Worm (Caenorhabditis elegans): Measurements from ENCODE around the gene alg-2.

alg-2 gene

ce11 chrII:900720-901332 is 27.8 kb downstream of the alg-2 start, which contains the start of gene T07D3.9:
Gene T07D3.9, minus strand, starts transcription at chrII:900913.
- no peak for TF ChIP-seq bed-3 (GFP tag; optimal IDR thresholded peaks at IDR 0.05)
- no peak for TF ChIP-seq M03D4.4 (tag; optimal IDR thresholded peaks at IDR 0.05)
- TF ChIP-seq elt-1 (tag; optimal IDR thresholded peaks at IDR 0.05; ENCODE audit: borderline replicate concordance, insufficient read depth) = peak; percentile 22
- no peak for TF ChIP-seq nhr-12 (tag; optimal IDR thresholded peaks at IDR 0.05)

ce11 chrII:901632-902031 is 28.6 kb downstream of the alg-2 start, which contains the start of gene T07D3.2:
Gene T07D3.2, plus strand, starts transcription at chrII:901932.
- TF ChIP-seq ces-1 (GFP tag; optimal IDR thresholded peaks at IDR 0.05) (no peak), lsy-2 (tag; optimal IDR thresholded peaks at IDR 0.05) (no peak), ceh-39 (tag; optimal IDR thresholded peaks at IDR 0.05) (no peak), M03D4.4 (tag; optimal IDR thresholded peaks at IDR 0.05) (no peak), nhr-237 (tag; optimal IDR thresholded peaks at IDR 0.05) (no peak)

ce11 chrII:905335-905734 is 32.3 kb downstream of the alg-2 start:
- no peak for TF ChIP-seq ces-1 (GFP tag; optimal IDR thresholded peaks at IDR 0.05)
- no peak for TF ChIP-seq elt-3 (tag; optimal IDR thresholded peaks at IDR 0.05)
- TF ChIP-seq mep-1 (tag; optimal IDR thresholded peaks at IDR 0.05) = no peak

- TF ChIP-seq ces-1 (GFP tag; optimal IDR thresholded peaks at IDR 0.05) (no peak), lsy-2 (tag; optimal IDR thresholded peaks at IDR 0.05) (no peak), nhr-237 (tag; optimal IDR thresholded peaks at IDR 0.05) (no peak), unc-62 (GFP tag; optimal IDR thresholded peaks at IDR 0.05) (no peak), hlh-1 (tag; optimal IDR thresholded peaks at IDR 0.05) (peak; percentile 68)
Observed at ce11 chrII:909554-909953, 36.5 kb downstream of the alg-2 start, which contains the start of the genes fbxc-24 and fbxc-27. Gene fbxc-24, minus strand, starts transcription at chrII:909654. Gene fbxc-27, plus strand, starts transcription at chrII:909769.

ce11 chrII:911680-912079 is 38.7 kb downstream of the alg-2 start, which contains the start of gene fbxc-31:
Gene fbxc-31, plus strand, starts transcription at chrII:911980.
- TF ChIP-seq lsy-2 (tag; optimal IDR thresholded peaks at IDR 0.05) = no peak

ce11 chrII:913222-913722 is 40.3 kb downstream of the alg-2 start, which contains the start of gene fbxc-33:
Gene fbxc-33, plus strand, starts transcription at chrII:913672.
- no peak for TF ChIP-seq ham-2 (GFP tag; optimal IDR thresholded peaks at IDR 0.05)
- TF ChIP-seq mep-1 (tag; optimal IDR thresholded peaks at IDR 0.05) = peak; percentile 65
- no peak for TF ChIP-seq bed-3 (GFP tag; optimal IDR thresholded peaks at IDR 0.05)
- no peak for TF ChIP-seq sem-2 (GFP tag; optimal IDR thresholded peaks at IDR 0.05)
- no peak for TF ChIP-seq blmp-1 (tag; optimal IDR thresholded peaks at IDR 0.05)
- TF ChIP-seq sptf-1 (tag; optimal IDR thresholded peaks at IDR 0.05) = no peak
- no peak for TF ChIP-seq unc-39 (tag; optimal IDR thresholded peaks at IDR 0.05)
- TF ChIP-seq unc-62 (GFP tag; optimal IDR thresholded peaks at IDR 0.05) = no peak
- TF ChIP-seq mab-5 (tag; optimal IDR thresholded peaks at IDR 0.05) = no peak
- no peak for TF ChIP-seq mls-2 (tag; optimal IDR thresholded peaks at IDR 0.05)
- no peak for TF ChIP-seq elt-1 (tag; optimal IDR thresholded peaks at IDR 0.05; ENCODE audit: borderline replicate concordance, insufficient read depth)
- no peak for TF ChIP-seq nhr-76 (tag; optimal IDR thresholded peaks at IDR 0.05)
- TF ChIP-seq ceh-83 (GFP tag; optimal IDR thresholded peaks at IDR 0.05) = no peak
- no peak for TF ChIP-seq lin-32 (GFP tag; optimal IDR thresholded peaks at IDR 0.05)
- peak; percentile 40 for TF ChIP-seq pha-4 (tag; optimal IDR thresholded peaks at IDR 0.05)
- TF ChIP-seq cnd-1 (tag; optimal IDR thresholded peaks at IDR 0.05) = no peak
- TF ChIP-seq ztf-11 (tag; optimal IDR thresholded peaks at IDR 0.05) = no peak
- TF ChIP-seq tbx-8 (GFP tag; optimal IDR thresholded peaks at IDR 0.05) = no peak
- no peak for TF ChIP-seq hlh-1 (tag; optimal IDR thresholded peaks at IDR 0.05)
- no peak for TF ChIP-seq nhr-28 (tag; optimal IDR thresholded peaks at IDR 0.05)
- no peak for TF ChIP-seq elt-3 (tag; optimal IDR thresholded peaks at IDR 0.05)
- TF ChIP-seq ceh-43 (GFP tag; optimal IDR thresholded peaks at IDR 0.05) = no peak
- no peak for TF ChIP-seq nhr-12 (tag; optimal IDR thresholded peaks at IDR 0.05)
- TF ChIP-seq lsy-2 (tag; optimal IDR thresholded peaks at IDR 0.05) = peak; percentile 22

Measured in whole organism, mixed stage, embryonic.